Worm (Caenorhabditis elegans): Measurements from ENCODE around the gene wht-4.

Gene wht-4

ce11 chrII:3249406-3249805 is 29.3 kb upstream of the wht-4 start, which contains the start of gene clec-124:
Gene clec-124 (plus strand): TSS chrII:3249706.
- TF ChIP-seq pha-4 (tag; optimal IDR thresholded peaks at IDR 0.05) (no peak), skn-1 (tag; optimal IDR thresholded peaks at IDR 0.05) (no peak), ceh-28 (tag; optimal IDR thresholded peaks at IDR 0.05) (no peak), unc-62 (GFP tag; optimal IDR thresholded peaks at IDR 0.05) (no peak), daf-12 (tag; optimal IDR thresholded peaks at IDR 0.05) (no peak), elt-1 (tag; optimal IDR thresholded peaks at IDR 0.05) (no peak), ceh-16 (tag; optimal IDR thresholded peaks at IDR 0.05) (no peak), nhr-25 (tag; optimal IDR thresholded peaks at IDR 0.05) (no peak), R02D3.7 (tag; optimal IDR thresholded peaks at IDR 0.05) (no peak), mdl-1 (tag; optimal IDR thresholded peaks at IDR 0.05) (no peak), nhr-67 (tag; optimal IDR thresholded peaks at IDR 0.05) (no peak)

ce11 chrII:3250195-3250594 is 28.5 kb upstream of the wht-4 start:
- no peak for TF ChIP-seq nhr-12 (tag; optimal IDR thresholded peaks at IDR 0.05)
- no peak for TF ChIP-seq nhr-28 (tag; optimal IDR thresholded peaks at IDR 0.05)
- TF ChIP-seq lsy-12 (tag; optimal IDR thresholded peaks at IDR 0.05) = no peak
- TF ChIP-seq ZK546.5 (tag; optimal IDR thresholded peaks at IDR 0.05) = no peak
- no peak for TF ChIP-seq hmg-11 (tag; optimal IDR thresholded peaks at IDR 0.05)
- no peak for TF ChIP-seq R02D3.7 (tag; optimal IDR thresholded peaks at IDR 0.05)
- TF ChIP-seq nhr-11 (tag; optimal IDR thresholded peaks at IDR 0.05) = no peak
- no peak for TF ChIP-seq skn-1 (tag; optimal IDR thresholded peaks at IDR 0.05)
- TF ChIP-seq fkh-10 (GFP tag; optimal IDR thresholded peaks at IDR 0.05) = no peak
- no peak for TF ChIP-seq ceh-9 (tag; optimal IDR thresholded peaks at IDR 0.05)
- no peak for TF ChIP-seq ceh-28 (tag; optimal IDR thresholded peaks at IDR 0.05)
- TF ChIP-seq egl-27 (tag; optimal IDR thresholded peaks at IDR 0.05) = no peak
- TF ChIP-seq elt-3 (tag; optimal IDR thresholded peaks at IDR 0.05) = no peak

ce11 chrII:3251782-3252181 is 27.0 kb upstream of the wht-4 start:
- TF ChIP-seq mdl-1 (tag; optimal IDR thresholded peaks at IDR 0.05) (no peak), pha-4 (tag; optimal IDR thresholded peaks at IDR 0.05) (no peak), egl-5 (tag; optimal IDR thresholded peaks at IDR 0.05) (no peak), elt-2 (tag; optimal IDR thresholded peaks at IDR 0.05) (no peak), eor-1 (tag; optimal IDR thresholded peaks at IDR 0.05) (no peak), R02D3.7 (tag; optimal IDR thresholded peaks at IDR 0.05) (no peak), egl-27 (tag; optimal IDR thresholded peaks at IDR 0.05) (no peak), nhr-77 (tag; optimal IDR thresholded peaks at IDR 0.05) (no peak), nhr-11 (tag; optimal IDR thresholded peaks at IDR 0.05) (no peak), tbx-2 (tag; optimal IDR thresholded peaks at IDR 0.05) (no peak), nhr-43 (tag; optimal IDR thresholded peaks at IDR 0.05; ENCODE audit: poor library complexity, severe bottlenecking) (no peak)

- TF ChIP-seq unc-62 (GFP tag; optimal IDR thresholded peaks at IDR 0.05) = no peak
- TF ChIP-seq elt-2 (tag; optimal IDR thresholded peaks at IDR 0.05) = no peak
- TF ChIP-seq mml-1 (tag; optimal IDR thresholded peaks at IDR 0.05) = no peak
- TF ChIP-seq ZK546.5 (tag; optimal IDR thresholded peaks at IDR 0.05) = no peak
- no peak for TF ChIP-seq aly-2 (tag; optimal IDR thresholded peaks at IDR 0.05)
- no peak for TF ChIP-seq nhr-67 (tag; optimal IDR thresholded peaks at IDR 0.05)
- no peak for TF ChIP-seq zag-1 (tag; optimal IDR thresholded peaks at IDR 0.05)
- TF ChIP-seq eor-1 (tag; optimal IDR thresholded peaks at IDR 0.05) = no peak
Observed at ce11 chrII:3259254-3259653, 19.5 kb upstream of the wht-4 start, which contains the start of gene gcy-19. Gene gcy-19 (minus strand): TSS chrII:3259354.

ce11 chrII:3262504-3262903 is 16.2 kb upstream of the wht-4 start, which contains the start of gene F02E11.2:
Gene F02E11.2 (plus strand): TSS chrII:3262804.
- TF ChIP-seq lin-15B (tag; optimal IDR thresholded peaks at IDR 0.05) = no peak
- TF ChIP-seq nhr-12 (tag; optimal IDR thresholded peaks at IDR 0.05) = no peak
- no peak for TF ChIP-seq jun-1 (tag; optimal IDR thresholded peaks at IDR 0.05)
- TF ChIP-seq ama-1 (optimal IDR thresholded peaks at IDR 0.05) = no peak
- no peak for TF ChIP-seq pqm-1 (tag; optimal IDR thresholded peaks at IDR 0.05)
- no peak for TF ChIP-seq egl-5 (tag; optimal IDR thresholded peaks at IDR 0.05)
- TF ChIP-seq skn-1 (tag; optimal IDR thresholded peaks at IDR 0.05) = no peak
- TF ChIP-seq mml-1 (tag; optimal IDR thresholded peaks at IDR 0.05) = no peak
- no peak for TF ChIP-seq elt-3 (tag; optimal IDR thresholded peaks at IDR 0.05)
- TF ChIP-seq zag-1 (tag; optimal IDR thresholded peaks at IDR 0.05) = no peak
- TF ChIP-seq elt-1 (tag; optimal IDR thresholded peaks at IDR 0.05) = no peak
- no peak for TF ChIP-seq nhr-237 (tag; optimal IDR thresholded peaks at IDR 0.05)
- TF ChIP-seq unc-39 (tag; optimal IDR thresholded peaks at IDR 0.05) = no peak
- no peak for TF ChIP-seq nhr-25 (tag; optimal IDR thresholded peaks at IDR 0.05)
- no peak for TF ChIP-seq eor-1 (tag; optimal IDR thresholded peaks at IDR 0.05)
- TF ChIP-seq lsy-12 (tag; optimal IDR thresholded peaks at IDR 0.05) = no peak
- no peak for TF ChIP-seq snpc-4 (tag; optimal IDR thresholded peaks at IDR 0.05)
- no peak for TF ChIP-seq mdl-1 (tag; optimal IDR thresholded peaks at IDR 0.05)
